Worm (Caenorhabditis elegans): Measurements from ENCODE around the gene glb-21.

The glb-21 gene

DNA sequence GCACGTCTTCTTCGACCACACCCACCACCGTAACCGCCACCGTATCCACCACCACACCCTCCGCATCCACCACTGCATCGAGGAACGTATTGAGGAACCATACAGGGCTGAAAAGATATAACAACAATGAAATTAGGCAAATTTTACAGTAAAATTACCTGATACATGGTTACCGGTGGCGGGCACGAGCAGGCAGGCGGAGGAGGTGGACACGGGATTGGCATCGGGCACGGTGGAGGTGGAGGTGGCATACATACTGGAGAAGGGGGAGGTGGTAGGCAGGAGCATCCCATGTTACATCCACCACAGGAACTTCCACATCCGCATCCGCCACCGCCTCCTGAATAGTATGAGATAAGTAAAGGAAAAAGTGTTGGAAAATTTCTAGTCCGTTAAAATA is 13.1 kb downstream of the glb-21 start:
- TF ChIP-seq hlh-13 (GFP tag; optimal IDR thresholded peaks at IDR 0.05) (no peak), fax-1 (tag; optimal IDR thresholded peaks at IDR 0.05) (no peak), Y22D7AL.16 (tag; optimal IDR thresholded peaks at IDR 0.05) (no peak), rnt-1 (tag; optimal IDR thresholded peaks at IDR 0.05) (no peak), npax-4 (tag; optimal IDR thresholded peaks at IDR 0.05) (no peak), nhr-232 (tag; optimal IDR thresholded peaks at IDR 0.05) (no peak), lin-11 (tag; optimal IDR thresholded peaks at IDR 0.05) (no peak), eyg-1 (tag; optimal IDR thresholded peaks at IDR 0.05) (no peak), C38D4.7 (GFP tag; optimal IDR thresholded peaks at IDR 0.05) (no peak), che-1 (tag; optimal IDR thresholded peaks at IDR 0.05) (no peak), ets-4 (tag; optimal IDR thresholded peaks at IDR 0.05) (no peak), gmeb-2 (tag; optimal IDR thresholded peaks at IDR 0.05) (no peak)

DNA sequence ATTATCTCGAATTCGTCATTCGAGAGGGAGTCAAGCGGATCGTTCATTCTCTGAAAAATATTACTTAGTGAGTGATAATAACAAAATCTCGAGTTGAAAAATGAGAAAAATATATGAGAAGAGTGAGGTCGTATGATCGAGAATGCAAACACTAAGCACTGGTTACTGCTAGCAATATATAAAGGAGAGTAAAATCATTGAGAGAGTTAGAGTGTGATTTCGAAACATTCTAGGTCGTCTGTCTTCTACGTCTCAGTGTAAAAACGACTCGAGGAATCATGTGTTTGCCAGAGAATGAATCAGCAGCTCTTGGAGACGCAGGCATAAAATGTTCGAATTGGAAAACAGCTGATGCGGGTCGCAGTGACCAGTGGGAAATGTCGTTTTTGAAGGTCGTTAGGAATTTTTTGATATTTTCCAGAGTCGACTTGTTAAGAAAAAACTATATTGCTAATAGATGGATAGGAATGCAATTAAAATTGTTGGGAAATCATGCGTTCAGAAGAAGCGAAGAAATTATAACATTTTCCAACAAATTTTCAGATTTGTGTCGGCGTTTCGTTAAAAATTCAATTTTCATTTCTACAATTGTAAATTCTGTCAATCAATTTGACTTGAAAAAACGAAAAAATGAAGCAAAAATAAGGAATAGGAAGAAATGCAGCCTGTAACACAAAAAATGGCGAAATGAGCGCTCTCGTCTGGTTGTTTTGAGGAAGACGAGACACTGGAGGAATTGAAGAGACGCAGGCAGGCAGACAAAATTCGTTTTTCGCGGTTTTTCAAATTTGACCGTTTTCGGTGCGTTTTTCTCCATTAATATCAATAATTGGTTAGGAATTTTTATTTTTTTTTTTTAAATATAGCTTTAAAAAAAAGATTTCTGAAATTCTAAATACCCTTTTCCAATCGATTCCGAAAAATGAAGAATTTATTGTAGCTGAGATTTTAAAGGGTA is 14.3 kb downstream of the glb-21 start, which contains the start of gene allo-1:
TSS of gene allo-1 (minus strand) at position 51 of the 958 bp plus-strand sequence.
- TF ChIP-seq pha-4 (tag; optimal IDR thresholded peaks at IDR 0.05) (no peak), nhr-11 (tag; optimal IDR thresholded peaks at IDR 0.05) (no peak), npax-4 (tag; optimal IDR thresholded peaks at IDR 0.05) (no peak), hlh-30 (tag; optimal IDR thresholded peaks at IDR 0.05; ENCODE audit: insufficient read depth) (peak; percentile 79), tbx-7 (tag; optimal IDR thresholded peaks at IDR 0.05) (no peak), ceh-9 (tag; optimal IDR thresholded peaks at IDR 0.05) (no peak), ceh-18 (tag; optimal IDR thresholded peaks at IDR 0.05) (peak; percentile 28), hlh-6 (tag; optimal IDR thresholded peaks at IDR 0.05) (no peak), ceh-22 (tag; optimal IDR thresholded peaks at IDR 0.05) (no peak), fkh-6 (tag; optimal IDR thresholded peaks at IDR 0.05) (no peak), F13H6.1 (tag; optimal IDR thresholded peaks at IDR 0.05) (no peak), K02D7.2 (tag; optimal IDR thresholded peaks at IDR 0.05) (no peak), dve-1 (tag; optimal IDR thresholded peaks at IDR 0.05) (no peak), ceh-2 (tag; optimal IDR thresholded peaks at IDR 0.05) (no peak), pros-1 (tag; optimal IDR thresholded peaks at IDR 0.05) (no peak), sdc-2 (tag; optimal IDR thresholded peaks at IDR 0.05) (no peak), lin-11 (tag; optimal IDR thresholded peaks at IDR 0.05) (no peak), unc-55 (GFP tag; optimal IDR thresholded peaks at IDR 0.05) (peak; percentile 23), ceh-34 (tag; optimal IDR thresholded peaks at IDR 0.05) (no peak), ztf-16 (tag; optimal IDR thresholded peaks at IDR 0.05) (no peak), rnt-1 (tag; optimal IDR thresholded peaks at IDR 0.05) (no peak)

DNA sequence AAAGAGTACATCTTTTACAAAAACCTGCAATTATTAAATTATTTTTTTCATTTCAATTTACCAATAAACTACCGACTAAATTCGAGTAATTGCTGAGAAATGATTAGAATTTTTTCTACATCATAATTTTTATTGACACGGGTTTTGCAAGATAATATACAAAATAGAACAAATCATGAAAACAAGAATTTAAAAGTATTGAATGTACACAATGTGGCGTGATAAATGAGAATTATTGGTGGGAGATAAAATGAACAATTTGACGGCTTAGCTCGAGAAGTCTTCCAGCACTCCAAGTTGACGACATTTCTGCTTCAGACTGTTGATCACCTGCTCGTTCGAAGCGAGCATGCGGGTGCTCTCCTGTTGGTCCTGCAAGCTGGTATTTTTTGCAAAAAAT is 16.4 kb downstream of the glb-21 start, which contains the start of gene R102.4:
TSS of gene R102.4 (minus strand) at position 101 of the 400 bp plus-strand sequence.
- TF ChIP-seq ets-4 (tag; optimal IDR thresholded peaks at IDR 0.05), result no peak
- no peak for TF ChIP-seq sdc-2 (tag; optimal IDR thresholded peaks at IDR 0.05)
- TF ChIP-seq ttx-3 (tag; optimal IDR thresholded peaks at IDR 0.05), result no peak
- TF ChIP-seq tbx-7 (tag; optimal IDR thresholded peaks at IDR 0.05), result no peak
- no peak for TF ChIP-seq ceh-31 (tag; optimal IDR thresholded peaks at IDR 0.05)
- TF ChIP-seq zip-5 (tag; optimal IDR thresholded peaks at IDR 0.05), result no peak
- TF ChIP-seq K09A11.1 (tag; optimal IDR thresholded peaks at IDR 0.05; ENCODE audit: insufficient read depth), result no peak
- no peak for TF ChIP-seq fax-1 (tag; optimal IDR thresholded peaks at IDR 0.05)

DNA sequence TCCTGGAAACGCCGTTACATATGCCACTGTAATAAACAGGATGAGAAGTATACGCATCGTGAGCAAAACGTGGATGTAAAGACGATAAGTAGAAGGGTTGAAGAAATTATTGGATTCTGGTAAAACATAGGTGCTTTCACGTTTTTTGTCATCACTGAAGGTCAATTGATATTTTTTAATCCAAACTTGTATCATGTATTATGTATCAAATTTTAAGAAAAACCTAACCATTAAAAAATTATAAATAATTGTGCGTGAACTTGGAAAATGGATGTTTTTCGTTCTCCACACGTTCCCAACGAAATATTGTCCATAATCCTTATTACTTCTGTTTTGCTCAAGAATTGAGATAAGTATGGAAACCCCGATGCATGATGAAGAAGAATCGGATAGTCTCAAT is 21.5 kb downstream of the glb-21 start, which contains the start of gene R102.8:
TSS of gene R102.8 (minus strand) at position 101 of the 400 bp plus-strand sequence.
- no peak for TF ChIP-seq ceh-9 (tag; optimal IDR thresholded peaks at IDR 0.05)
- TF ChIP-seq hlh-13 (GFP tag; optimal IDR thresholded peaks at IDR 0.05), result no peak
- TF ChIP-seq hlh-6 (tag; optimal IDR thresholded peaks at IDR 0.05), result no peak
- TF ChIP-seq sdc-2 (tag; optimal IDR thresholded peaks at IDR 0.05), result no peak

Data from whole organism, late embryonic.